Worm (Caenorhabditis elegans) whole organism, L1 larva: ENCODE data around the gene T22H9.1.
A peak's percentile ranks its signal among the peaks of the same experiment; 100 is the strongest.

Experiments used
- C04F5.9 ChIP-seq: sonication (generic microtip); optimal IDR thresholded peaks from 2 replicates; lab custom pipeline; 2016; ENCODE audit warnings: missing genetic modification characterization, missing compliant biosample characterization
- ama-1 ChIP-seq: fragments of 150-350 bp; optimal IDR thresholded peaks from 2 replicates; lab custom pipeline; 2014
- ces-1 ChIP-seq: fragments of 150-350 bp; optimal IDR thresholded peaks from 2 replicates; lab custom pipeline; 2014; ENCODE audit warnings: missing biosample characterization, missing genetic modification reagents, missing genetic modification characterization
- dpl-1 ChIP-seq, 3 experiments: fragments of 150-350 bp in 2 of 3; sonication (generic microtip) in 1 of 3; optimal IDR thresholded peaks; 2 replicates each; lab custom pipeline; 2014 to 2017; ENCODE audit warnings: missing biosample characterization in 3 of 3, missing genetic modification characterization in 3 of 3, missing genetic modification reagents in 3 of 3
- efl-1 ChIP-seq, 4 experiments: fragments of 150-350 bp; optimal IDR thresholded peaks in 3 of 4; peaks in 1 of 4; 1 replicate in 1 of 4; 2 replicates in 3 of 4; lab custom pipeline; 2014; ENCODE audit warnings: missing biosample characterization in 2 of 4, missing genetic modification characterization in 2 of 4, missing genetic modification reagents in 2 of 4
- elt-2 ChIP-seq: sonication (generic microtip); optimal IDR thresholded peaks from 2 replicates; lab custom pipeline; 2016; ENCODE audit warnings: missing genetic modification characterization, mild to moderate bottlenecking, inconsistent platforms, missing compliant biosample characterization, missing genetic modification reagents
- fkh-10 ChIP-seq: sonication (generic microtip); optimal IDR thresholded peaks from 2 replicates; lab custom pipeline; 2017; ENCODE audit warnings: missing biosample characterization, missing genetic modification reagents, missing genetic modification characterization
- fos-1 ChIP-seq: fragments of 150-350 bp; optimal IDR thresholded peaks from 2 replicates; lab custom pipeline; 2014; ENCODE audit warnings: missing biosample characterization, missing genetic modification characterization
- hlh-4 ChIP-seq: sonication (generic microtip); optimal IDR thresholded peaks from 2 replicates; lab custom pipeline; 2016; ENCODE audit warnings: mild to moderate bottlenecking, missing genetic modification characterization, missing compliant biosample characterization
- hpl-2 ChIP-seq: fragments of 150-350 bp; optimal IDR thresholded peaks from 2 replicates; lab custom pipeline; 2014; ENCODE audit warnings: missing biosample characterization, missing genetic modification reagents, missing genetic modification characterization
- jun-1 ChIP-seq: fragments of 150-350 bp; optimal IDR thresholded peaks from 2 replicates; lab custom pipeline; 2014; ENCODE audit warnings: missing biosample characterization, missing genetic modification reagents, missing genetic modification characterization
- lin-14 ChIP-seq: fragments of 200-800 bp; sonication (Bioruptor generic); optimal IDR thresholded peaks from 2 replicates; lab custom pipeline; 2018; ENCODE audit warnings: mild to moderate bottlenecking, missing genetic modification characterization, moderate library complexity, missing compliant biosample characterization
- lin-15B ChIP-seq: fragments of 150-350 bp; sonication (generic microtip); optimal IDR thresholded peaks from 3 replicates; lab custom pipeline; 2014; ENCODE audit warnings: missing biosample characterization, missing genetic modification characterization
- lin-35 ChIP-seq, 2 experiments: fragments of 150-350 bp; optimal IDR thresholded peaks; 2 replicates each; lab custom pipeline; 2014; ENCODE audit warnings: missing biosample characterization in 2 of 2, missing genetic modification characterization in 2 of 2, missing genetic modification reagents in 2 of 2
- lin-39 ChIP-seq: fragments of 150-350 bp; optimal IDR thresholded peaks from 2 replicates; lab custom pipeline; 2014; ENCODE audit warnings: missing biosample characterization, missing genetic modification reagents, missing genetic modification characterization
- lir-3 ChIP-seq: sonication (generic microtip); optimal IDR thresholded peaks from 2 replicates; lab custom pipeline; 2016; ENCODE audit warnings: mild to moderate bottlenecking, missing genetic modification characterization, moderate library complexity, missing compliant biosample characterization; ENCODE audit not compliant: poor library complexity
- lsy-2 ChIP-seq, 2 experiments: fragments of 150-350 bp; optimal IDR thresholded peaks; 2 replicates each; lab custom pipeline; 2014; ENCODE audit warnings: missing biosample characterization in 2 of 2, missing genetic modification characterization in 2 of 2
- mab-9 ChIP-seq: fragments of 200-800 bp; sonication (Bioruptor generic); IDR thresholded peaks from 2 replicates; pipeline ENCODE4 v1.3.6; 2022; ENCODE audit warnings: missing genetic modification reagents, missing genetic modification characterization, missing compliant biosample characterization
- mef-2 ChIP-seq: fragments of 150-350 bp; optimal IDR thresholded peaks from 2 replicates; lab custom pipeline; 2014; ENCODE audit warnings: missing biosample characterization, missing genetic modification characterization
- nhr-11 ChIP-seq: fragments of 150-350 bp; optimal IDR thresholded peaks from 2 replicates; lab custom pipeline; 2014; ENCODE audit warnings: missing biosample characterization, missing genetic modification characterization
- nhr-19 ChIP-seq: fragments of 200-800 bp; sonication (Bioruptor generic); conservative IDR thresholded peaks from 2 replicates; pipeline ENCODE4 v1.3.6; 2022; ENCODE audit warnings: missing genetic modification characterization, missing compliant biosample characterization
- nhr-20 ChIP-seq: sonication (generic microtip); optimal IDR thresholded peaks from 2 replicates; lab custom pipeline; 2016; ENCODE audit warnings: mild to moderate bottlenecking, missing genetic modification characterization, missing compliant biosample characterization
- nhr-237 ChIP-seq: fragments of 150-350 bp; optimal IDR thresholded peaks from 2 replicates; lab custom pipeline; 2014; ENCODE audit warnings: missing biosample characterization, missing genetic modification characterization
- nhr-71 ChIP-seq: sonication (generic microtip); optimal IDR thresholded peaks from 2 replicates; lab custom pipeline; 2016; ENCODE audit warnings: mild to moderate bottlenecking, missing genetic modification characterization, moderate library complexity, missing compliant biosample characterization
- nhr-85 ChIP-seq: sonication (generic microtip); peaks from one replicate; lab custom pipeline; 2016; ENCODE audit warnings: missing genetic modification characterization, inconsistent platforms, missing compliant biosample characterization
- nhr-90 ChIP-seq: sonication (generic microtip); optimal IDR thresholded peaks from 2 replicates; lab custom pipeline; 2016; ENCODE audit warnings: mild to moderate bottlenecking, missing genetic modification characterization, missing compliant biosample characterization; ENCODE audit not compliant: poor library complexity
- pax-3 ChIP-seq: fragments of 200-800 bp; sonication (Bioruptor generic); optimal IDR thresholded peaks from 2 replicates; lab custom pipeline; 2018; ENCODE audit warnings: mild to moderate bottlenecking, missing genetic modification characterization, moderate library complexity, missing compliant biosample characterization
- pqm-1 ChIP-seq: sonication (generic microtip); optimal IDR thresholded peaks from 3 replicates; lab custom pipeline; 2017; ENCODE audit warnings: missing biosample characterization, missing genetic modification characterization
- snpc-4 ChIP-seq: fragments of 150-350 bp; optimal IDR thresholded peaks from 2 replicates; lab custom pipeline; 2014; ENCODE audit warnings: missing biosample characterization, missing genetic modification characterization
- swsn-7 ChIP-seq: sonication (generic microtip); optimal IDR thresholded peaks from 2 replicates; lab custom pipeline; 2016; ENCODE audit warnings: missing genetic modification characterization, missing compliant biosample characterization
- tlp-1 ChIP-seq: fragments of 150-350 bp; optimal IDR thresholded peaks from 2 replicates; lab custom pipeline; 2014; ENCODE audit warnings: missing biosample characterization, missing genetic modification characterization
- unc-130 ChIP-seq: fragments of 150-350 bp; optimal IDR thresholded peaks from 2 replicates; lab custom pipeline; 2017; ENCODE audit warnings: missing biosample characterization, missing genetic modification characterization, inconsistent platforms
- unc-30 ChIP-seq: sonication (generic microtip); optimal IDR thresholded peaks from 2 replicates; lab custom pipeline; 2017; ENCODE audit warnings: missing biosample characterization, missing genetic modification characterization
- unc-98 ChIP-seq: fragments of 200-800 bp; sonication (Bioruptor generic); IDR thresholded peaks from 2 replicates; pipeline ENCODE4 v1.3.6; 2022; ENCODE audit warnings: missing genetic modification characterization, missing compliant biosample characterization
- vab-15 ChIP-seq: sonication (generic microtip); optimal IDR thresholded peaks from 2 replicates; lab custom pipeline; 2017; ENCODE audit warnings: missing genotype, mild to moderate bottlenecking, missing genetic modification characterization, missing compliant biosample characterization
- zip-4 ChIP-seq: fragments of 200-800 bp; sonication (Bioruptor generic); optimal IDR thresholded peaks from 2 replicates; lab custom pipeline; 2018; ENCODE audit warnings: mild to moderate bottlenecking, missing genetic modification characterization, moderate library complexity, missing compliant biosample characterization
- ztf-4 ChIP-seq: fragments of 150-350 bp; optimal IDR thresholded peaks from 2 replicates; lab custom pipeline; 2014; ENCODE audit warnings: missing biosample characterization, missing genetic modification characterization

T22H9.1 gene

DNA sequence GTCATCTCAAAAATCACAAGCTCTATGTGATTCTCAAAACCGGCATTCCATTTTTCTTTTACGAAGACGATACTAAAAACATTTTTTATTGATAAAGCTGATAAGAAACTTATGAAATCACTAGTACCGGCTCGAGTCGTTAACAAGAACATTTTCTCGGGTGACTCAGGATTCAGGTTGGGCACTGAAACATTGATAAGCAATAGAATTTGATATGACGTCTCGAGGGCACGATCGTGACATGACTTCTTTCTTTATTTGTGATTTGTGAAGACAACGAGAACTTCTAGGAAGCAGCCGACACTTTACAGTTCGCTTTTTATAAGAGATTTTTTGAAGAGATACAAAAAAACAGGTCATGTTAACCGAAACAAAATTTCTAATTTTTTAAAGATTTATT lies 25.9 kb upstream of the T22H9.1 start:
- TF ChIP-seq ces-1 (GFP tag; lab: Kevin White, UChicago), result no peak
- no peak for TF ChIP-seq unc-130 (tag; lab: Kevin White, UChicago)
- TF ChIP-seq nhr-20, result peak; percentile 10
- TF ChIP-seq pax-3 (tag; lab: Kevin White, UChicago), result peak; percentile 36
- no peak for TF ChIP-seq efl-1 (optimal IDR thresholded peaks at IDR 0.05; lab: Kevin White, UChicago)
- TF ChIP-seq efl-1 (GFP tag; optimal IDR thresholded peaks at IDR 0.05 in 1 of 2; lab: Kevin White, UChicago), result peak in 1 of 2 experiments; percentile 83
- peak; percentile 9 for TF ChIP-seq pqm-1
- TF ChIP-seq unc-98, result no peak
- TF ChIP-seq ama-1 (lab: Kevin White, UChicago), result no peak
- TF ChIP-seq nhr-90 (tag; lab: Kevin White, UChicago), result peak; percentile 17
- TF ChIP-seq snpc-4 (tag; lab: Kevin White, UChicago), result no peak
- TF ChIP-seq lin-35 (GFP tag; optimal IDR thresholded peaks at IDR 0.05; lab: Kevin White, UChicago), result peak in 1 of 2 experiments; percentile 6
- peak; percentile 95 for TF ChIP-seq elt-2 (tag; lab: Kevin White, UChicago)
- TF ChIP-seq jun-1, result peak; percentile 67
- TF ChIP-seq, all 84 proteins: peak for 8

DNA sequence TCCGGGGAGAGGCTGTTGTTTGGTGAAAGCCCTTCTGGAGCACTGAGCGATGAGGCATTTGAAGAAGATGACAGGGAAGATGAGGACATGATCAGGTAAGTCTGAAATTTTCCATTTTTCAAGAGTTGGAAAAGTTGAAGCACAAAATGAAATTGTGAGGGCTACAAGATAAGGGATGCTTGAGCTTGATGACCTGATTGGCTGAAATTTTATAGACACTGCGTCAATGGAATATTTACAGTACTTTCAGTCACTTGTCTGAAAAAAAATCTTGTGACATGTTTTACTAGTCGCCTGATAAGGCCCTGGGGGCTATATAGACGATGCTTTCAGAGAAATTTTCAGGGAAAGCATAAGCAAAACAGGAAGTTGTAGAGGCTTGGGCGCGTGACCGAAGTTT lies 23.2 kb upstream of the T22H9.1 start, which contains the start of gene dmd-8:
dmd-8 (minus strand) TSS at position 101 of the 400 bp plus-strand sequence.
- TF ChIP-seq vab-15 (no peak), ztf-4 (tag; lab: Kevin White, UChicago) (no peak), nhr-71 (tag; lab: Kevin White, UChicago) (no peak), unc-30 (tag; lab: Kevin White, UChicago) (no peak), nhr-19 (GFP tag; lab: Robert Waterston, UW) (no peak), dpl-1 (GFP tag; optimal IDR thresholded peaks at IDR 0.05; lab: Kevin White, UChicago) (no peak), lin-39 (tag; lab: Kevin White, UChicago) (no peak), mab-9 (GFP tag; lab: Robert Waterston, UW) (no peak), fos-1 (no peak)

DNA sequence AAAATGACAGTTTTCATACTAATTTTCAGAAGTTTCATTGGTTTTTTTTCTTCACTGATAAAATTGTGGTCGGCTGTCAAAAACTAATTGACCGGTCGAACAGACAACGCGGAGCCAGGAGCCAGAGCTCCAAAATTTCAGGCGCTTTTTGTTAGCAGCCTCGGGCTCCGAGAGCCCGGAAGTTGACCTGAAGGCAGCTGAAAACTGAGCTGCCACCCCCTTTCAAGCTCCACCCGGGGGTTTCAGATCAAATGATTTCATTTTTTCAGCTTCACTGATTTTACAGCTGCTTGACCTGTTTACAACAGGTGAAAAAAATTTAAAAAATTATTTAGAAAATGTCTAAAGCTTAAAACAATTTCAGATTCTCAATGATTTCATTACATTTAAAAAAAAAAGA lies 17.2 kb upstream of the T22H9.1 start:
- TF ChIP-seq fkh-10 (GFP tag; lab: Kevin White, UChicago) (no peak), hlh-4 (tag; lab: Kevin White, UChicago) (peak; percentile 78)

- TF ChIP-seq zip-4 (GFP tag; lab: Kevin White, UChicago) (no peak), lin-14 (GFP tag; lab: Kevin White, UChicago) (no peak), C04F5.9 (tag; lab: Kevin White, UChicago) (no peak), pax-3 (tag; lab: Kevin White, UChicago) (no peak), snpc-4 (tag; lab: Kevin White, UChicago) (no peak), mef-2 (tag; lab: Kevin White, UChicago) (no peak), tlp-1 (tag; lab: Kevin White, UChicago) (no peak), nhr-11 (tag; lab: Kevin White, UChicago) (no peak), lin-15B (tag; lab: Kevin White, UChicago) (no peak)
Observed at ce11 chrV:343128-343527, 16.4 kb upstream of the T22H9.1 start, which contains the start of gene wago-10. TSS of gene wago-10 (plus strand) at chrV:343428.

ce11 chrV:343546-343945 lies 16.0 kb upstream of the T22H9.1 start:
- peak; percentile 6 for TF ChIP-seq nhr-85 (tag; lab: Kevin White, UChicago)
- TF ChIP-seq swsn-7 (tag; lab: Kevin White, UChicago), result no peak

DNA sequence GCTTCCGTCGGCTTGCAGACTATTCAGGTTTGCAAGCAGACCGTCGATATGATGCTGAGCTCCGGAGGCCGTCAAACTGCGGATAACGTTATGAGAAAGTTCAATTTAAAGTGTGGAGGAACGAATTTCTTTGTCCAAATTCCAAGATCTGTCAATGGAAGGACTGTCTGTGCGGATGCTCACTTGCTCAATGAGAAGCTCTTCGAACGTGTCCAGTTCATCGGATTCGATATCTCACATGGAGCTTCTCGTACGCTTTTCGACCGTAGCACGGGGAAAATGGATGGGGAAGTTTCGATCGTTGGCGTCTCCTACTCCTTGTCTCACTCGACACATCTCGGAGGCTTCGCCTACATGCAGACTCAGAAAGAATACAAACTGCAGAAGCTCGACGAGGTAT lies 13.6 kb upstream of the T22H9.1 start:
- no peak for TF ChIP-seq nhr-237 (tag; lab: Kevin White, UChicago)
- no peak for TF ChIP-seq swsn-7 (tag; lab: Kevin White, UChicago)
- no peak for TF ChIP-seq jun-1
- TF ChIP-seq lsy-2 (tag; optimal IDR thresholded peaks at IDR 0.05; lab: Kevin White, UChicago), result no peak
- TF ChIP-seq lir-3 (tag; lab: Kevin White, UChicago), result no peak
- TF ChIP-seq hpl-2 (GFP tag; lab: Kevin White, UChicago), result no peak
